Fruit fly (Drosophila melanogaster) whole organism, embryonic: Measurements from ENCODE around the gene Elo68alpha.

Experiments
- Bteb2 ChIP-seq: fragments of 200-800 bp; sonication (Bioruptor generic); optimal IDR thresholded peaks from 2 replicates; lab custom pipeline; 2016; ENCODE audit warnings: missing biosample characterization, missing genetic modification characterization
- CG10209 ChIP-seq: fragments of 200-800 bp; sonication (Bioruptor generic); optimal IDR thresholded peaks from 3 replicates; lab custom pipeline; 2017; ENCODE audit warnings: missing biosample characterization, mild to moderate bottlenecking, missing genetic modification characterization, missing genetic modification reagents
- CG11398 ChIP-seq: fragments of 200-800 bp; sonication (Bioruptor generic); optimal IDR thresholded peaks from 2 replicates; lab custom pipeline; 2016; ENCODE audit warnings: missing biosample characterization, missing genetic modification characterization
- CG12104 ChIP-seq: fragments of 200-800 bp; sonication (Bioruptor generic); optimal IDR thresholded peaks from 3 replicates; lab custom pipeline; 2016; ENCODE audit warnings: missing biosample characterization, missing genetic modification characterization
- CG12219 ChIP-seq: fragments of 200-800 bp; sonication (Bioruptor generic); optimal IDR thresholded peaks from 3 replicates; lab custom pipeline; 2018; ENCODE audit warnings: missing biosample characterization, mild to moderate bottlenecking, missing genetic modification characterization
- CG14710 ChIP-seq: fragments of 200-800 bp; sonication (Bioruptor generic); optimal IDR thresholded peaks from 3 replicates; lab custom pipeline; 2019; ENCODE audit warnings: missing biosample characterization, mild to moderate bottlenecking, missing genetic modification characterization, moderate library complexity
- CG14965 ChIP-seq: fragments of 200-800 bp; sonication (Bioruptor generic); optimal IDR thresholded peaks from 2 replicates; lab custom pipeline; 2016; ENCODE audit warnings: missing biosample characterization, missing genetic modification characterization, borderline replicate concordance
- CG15479 ChIP-seq: fragments of 200-800 bp; sonication (Bioruptor generic); optimal IDR thresholded peaks from 3 replicates; lab custom pipeline; 2019; ENCODE audit warnings: missing biosample characterization, mild to moderate bottlenecking, missing genetic modification characterization, moderate library complexity
- CG1647 ChIP-seq: fragments of 200-800 bp; sonication (Bioruptor generic); optimal IDR thresholded peaks from 3 replicates; lab custom pipeline; 2016; ENCODE audit warnings: missing biosample characterization, missing genetic modification characterization
- CG31441 ChIP-seq: fragments of 200-800 bp; sonication (Bioruptor generic); IDR thresholded peaks from 2 replicates; pipeline ENCODE4 v1.3.6; 2022; ENCODE audit warnings: missing biosample characterization, missing genetic modification characterization
- CG3281 ChIP-seq: fragments of 200-800 bp; sonication (Bioruptor generic); optimal IDR thresholded peaks from 3 replicates; lab custom pipeline; 2017; ENCODE audit warnings: missing biosample characterization, mild to moderate bottlenecking, missing genetic modification characterization
- CG3838 ChIP-seq: fragments of 200-800 bp; sonication (Bioruptor generic); optimal IDR thresholded peaks from 3 replicates; lab custom pipeline; 2016; ENCODE audit warnings: missing biosample characterization, missing genetic modification characterization
- CG4820 ChIP-seq: fragments of 200-800 bp; sonication (Bioruptor generic); optimal IDR thresholded peaks from 3 replicates; lab custom pipeline; 2016; ENCODE audit warnings: missing biosample characterization, missing genetic modification characterization
- CG4854 ChIP-seq: fragments of 200-800 bp; sonication (Bioruptor generic); optimal IDR thresholded peaks from 2 replicates; lab custom pipeline; 2016; ENCODE audit warnings: missing biosample characterization, missing genetic modification characterization, inconsistent platforms
- CG6254 ChIP-seq: fragments of 200-800 bp; sonication (Bioruptor generic); optimal IDR thresholded peaks from 3 replicates; lab custom pipeline; 2017; ENCODE audit warnings: mild to moderate bottlenecking, missing biosample characterization, missing genetic modification reagents, missing genetic modification characterization
- CG6791 ChIP-seq: fragments of 200-800 bp; sonication (Bioruptor generic); IDR thresholded peaks from 3 replicates; pipeline ENCODE4 v1.3.6; 2022; ENCODE audit warnings: missing biosample characterization, missing genetic modification characterization; ENCODE audit not compliant: partially characterized antibody
- CG7928 ChIP-seq: fragments of 200-800 bp; sonication (Bioruptor generic); optimal IDR thresholded peaks from 2 replicates; lab custom pipeline; 2017; ENCODE audit warnings: missing biosample characterization, mild to moderate bottlenecking, missing genetic modification characterization
- CG7963 ChIP-seq: fragments of 200-800 bp; sonication (Bioruptor generic); IDR thresholded peaks from 3 replicates; pipeline ENCODE4 v1.3.6; 2022; ENCODE audit warnings: missing biosample characterization, missing genetic modification characterization; ENCODE audit not compliant: partially characterized antibody
- CG8388 ChIP-seq: fragments of 200-800 bp; sonication (Bioruptor generic); optimal IDR thresholded peaks from 2 replicates; lab custom pipeline; 2019; ENCODE audit warnings: missing biosample characterization, mild to moderate bottlenecking, missing genetic modification characterization, moderate library complexity
- CG9797 ChIP-seq: fragments of 200-800 bp; sonication (Bioruptor generic); optimal IDR thresholded peaks from 3 replicates; lab custom pipeline; 2018; ENCODE audit warnings: missing biosample characterization, mild to moderate bottlenecking, missing genetic modification characterization
- CHES-1-like ChIP-seq: fragments of 200-800 bp; sonication (Bioruptor generic); optimal IDR thresholded peaks from 2 replicates; lab custom pipeline; 2016; ENCODE audit warnings: missing biosample characterization, missing genetic modification characterization
- CTCF ChIP-seq: fragments of 200-800 bp; sonication (Bioruptor generic); optimal IDR thresholded peaks from 2 replicates; lab custom pipeline; 2017; ENCODE audit warnings: missing biosample characterization, mild to moderate bottlenecking, missing genetic modification characterization, moderate library complexity
- D ChIP-seq, 2 experiments: fragments of 200-800 bp in 1 of 2; fragments of >200 bp in 1 of 2; sonication (Bioruptor generic) in 1 of 2; optimal IDR thresholded peaks; 2 replicates in 1 of 2; 3 replicates in 1 of 2; lab custom pipeline; 2017; ENCODE audit warnings: mild to moderate bottlenecking in 1 of 2, missing biosample characterization in 1 of 2, missing genetic modification characterization in 1 of 2, missing genetic modification reagents in 1 of 2
- Dp ChIP-seq: fragments of 200-800 bp; sonication (Bioruptor generic); optimal IDR thresholded peaks from 2 replicates; lab custom pipeline; 2018; ENCODE audit warnings: missing biosample characterization, mild to moderate bottlenecking, missing genetic modification characterization, moderate library complexity
- Hand ChIP-seq: fragments of 200-800 bp; sonication (Bioruptor generic); optimal IDR thresholded peaks from 2 replicates; lab custom pipeline; 2017; ENCODE audit warnings: mild to moderate bottlenecking, missing biosample characterization, missing genetic modification reagents, missing genetic modification characterization
- Hmr ChIP-seq: fragments of 200-800 bp; sonication (Bioruptor generic); optimal IDR thresholded peaks from 3 replicates; lab custom pipeline; 2017; ENCODE audit warnings: mild to moderate bottlenecking, missing biosample characterization, missing genetic modification reagents, missing genetic modification characterization
- Mes4 ChIP-seq: fragments of 200-800 bp; sonication (Bioruptor generic); optimal IDR thresholded peaks from 2 replicates; lab custom pipeline; 2016; ENCODE audit warnings: missing biosample characterization, missing genetic modification characterization
- NC2β ChIP-seq: fragments of 200-800 bp; sonication (Bioruptor generic); optimal IDR thresholded peaks from 2 replicates; lab custom pipeline; 2016; ENCODE audit warnings: missing biosample characterization, missing genetic modification characterization
- Rx ChIP-seq: fragments of 200-800 bp; sonication (Bioruptor generic); IDR thresholded peaks from 2 replicates; pipeline ENCODE4 v1.3.6; 2022; ENCODE audit warnings: missing biosample characterization, missing genetic modification characterization
- Trl ChIP-seq, 3 experiments: fragments of >200 bp in 2 of 3; fragments of 200-800 bp in 1 of 3; sonication (Bioruptor generic) in 1 of 3; optimal IDR thresholded peaks; 2 replicates in 1 of 3; 3 replicates in 2 of 3; lab custom pipeline; 2016 to 2017; ENCODE audit warnings: missing biosample characterization in 1 of 3, missing genetic modification characterization in 1 of 3
- ato ChIP-seq: fragments of 200-800 bp; sonication (Bioruptor generic); IDR thresholded peaks from 2 replicates; pipeline ENCODE4 v1.3.6; 2022; ENCODE audit warnings: missing biosample characterization, missing genetic modification characterization; ENCODE audit not compliant: partially characterized antibody
- az2 ChIP-seq: fragments of 200-800 bp; sonication (Bioruptor generic); optimal IDR thresholded peaks from 3 replicates; lab custom pipeline; 2016; ENCODE audit warnings: missing biosample characterization, missing genetic modification characterization
- cg ChIP-seq: fragments of 200-800 bp; sonication (Bioruptor generic); optimal IDR thresholded peaks from 3 replicates; lab custom pipeline; 2019; ENCODE audit warnings: missing biosample characterization, mild to moderate bottlenecking, missing genetic modification characterization, moderate library complexity
- cwo ChIP-seq: fragments of 200-800 bp; sonication (Bioruptor generic); optimal IDR thresholded peaks from 3 replicates; lab custom pipeline; 2017; ENCODE audit warnings: missing biosample characterization, missing genetic modification characterization, mild to moderate bottlenecking, moderate library complexity, missing genetic modification reagents
- fd3F ChIP-seq: fragments of 200-800 bp; sonication (Bioruptor generic); optimal IDR thresholded peaks from 2 replicates; lab custom pipeline; 2018; ENCODE audit warnings: missing biosample characterization, mild to moderate bottlenecking, missing genetic modification characterization, moderate library complexity
- fd64A ChIP-seq: fragments of 200-800 bp; sonication (Bioruptor generic); optimal IDR thresholded peaks from 3 replicates; lab custom pipeline; 2018; ENCODE audit warnings: missing biosample characterization, mild to moderate bottlenecking, missing genetic modification characterization
- gro ChIP-seq: fragments of 200-800 bp; sonication (Bioruptor generic); optimal IDR thresholded peaks from 2 replicates; lab custom pipeline; 2016; ENCODE audit warnings: missing biosample characterization, missing genetic modification characterization
- mld ChIP-seq: fragments of 200-800 bp; sonication (Bioruptor generic); IDR thresholded peaks from 3 replicates; pipeline ENCODE4 v1.3.6; 2022; ENCODE audit warnings: missing biosample characterization, missing genetic modification characterization; ENCODE audit not compliant: partially characterized antibody
- onecut ChIP-seq: fragments of 200-800 bp; sonication (Bioruptor generic); IDR thresholded peaks from 2 replicates; pipeline ENCODE4 v1.3.6; 2022; ENCODE audit warnings: missing biosample characterization, missing genetic modification characterization
- peb ChIP-seq: fragments of 200-800 bp; sonication (Bioruptor generic); IDR thresholded peaks from 2 replicates; pipeline ENCODE4 v1.3.6; 2022; ENCODE audit warnings: missing biosample characterization, missing genetic modification characterization
- prd ChIP-seq, 3 experiments: fragments of >200 bp in 2 of 3; fragments of 200-800 bp in 1 of 3; sonication (Bioruptor generic) in 1 of 3; optimal IDR thresholded peaks in 2 of 3; IDR thresholded peaks in 1 of 3; 2 replicates in 2 of 3; 3 replicates in 1 of 3; pipeline versions ENCODE4 v1.3.6 to Lab custom; 2017 to 2022; ENCODE audit warnings: missing biosample characterization in 1 of 3, missing genetic modification characterization in 1 of 3
- ranshi ChIP-seq: fragments of 200-800 bp; sonication (Bioruptor generic); IDR thresholded peaks from 2 replicates; pipeline ENCODE4 v1.3.6; 2022; ENCODE audit warnings: missing biosample characterization, missing genetic modification characterization
- tgo ChIP-seq: fragments of 200-800 bp; sonication (Bioruptor generic); IDR thresholded peaks from 3 replicates; pipeline ENCODE4 v1.3.6; 2022; ENCODE audit warnings: missing biosample characterization, missing genetic modification characterization
- tin ChIP-seq: fragments of 200-800 bp; sonication (Bioruptor generic); optimal IDR thresholded peaks from 3 replicates; lab custom pipeline; 2016; ENCODE audit warnings: missing biosample characterization, missing genetic modification characterization
- unpg ChIP-seq: fragments of 200-800 bp; sonication (Bioruptor generic); optimal IDR thresholded peaks from 3 replicates; lab custom pipeline; 2018; ENCODE audit warnings: missing biosample characterization, mild to moderate bottlenecking, missing genetic modification characterization, moderate library complexity
- vvl ChIP-seq: fragments of 200-800 bp; sonication (Bioruptor generic); IDR thresholded peaks from 2 replicates; pipeline ENCODE4 v1.3.6; 2022; ENCODE audit warnings: missing biosample characterization, missing genetic modification characterization
- z ChIP-seq: fragments of 200-800 bp; sonication (Bioruptor generic); IDR thresholded peaks from 3 replicates; pipeline ENCODE4 v1.3.6; 2022; ENCODE audit warnings: missing biosample characterization, missing genetic modification characterization

Gene Elo68alpha

DNA sequence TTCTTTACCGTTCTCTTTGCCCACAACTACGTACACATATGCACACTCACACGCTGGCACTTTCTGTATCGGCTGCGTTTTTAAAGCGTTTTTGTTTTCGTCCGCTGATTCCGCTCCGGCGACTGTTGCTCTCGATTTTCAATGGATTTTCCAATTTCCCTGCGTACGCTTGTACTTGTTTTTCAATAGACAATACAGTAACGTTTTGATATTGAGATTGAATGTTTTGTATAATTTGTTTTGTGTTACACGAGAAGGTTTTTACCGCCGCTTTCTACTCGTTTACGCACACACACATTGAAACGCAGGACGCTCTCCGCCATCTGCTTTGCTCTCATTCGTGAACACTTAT lies 10.2 kb downstream of the Elo68alpha start:
- TF ChIP-seq CG12219 (GFP tag; lab: Kevin White, UChicago) (no peak), CHES-1-like (peak; percentile 3), mld (no peak), fd64A (GFP tag; lab: Kevin White, UChicago) (no peak), CG9797 (GFP tag; lab: Kevin White, UChicago) (no peak), tgo (GFP tag; lab: Robert Waterston, UW) (no peak), Bteb2 (GFP tag; lab: Kevin White, UChicago) (no peak), Trl (optimal IDR thresholded peaks at IDR 0.05; lab: Kevin White, UChicago) (peak; percentile 34 to 66), Trl (GFP tag; optimal IDR thresholded peaks at IDR 0.05; lab: Kevin White, UChicago) (no peak), Rx (GFP tag; lab: Robert Waterston, UW) (no peak), CG15479 (GFP tag; lab: Kevin White, UChicago) (no peak), CG6254 (no peak), vvl (GFP tag; lab: Robert Waterston, UW) (no peak), cg (GFP tag; lab: Kevin White, UChicago) (peak; percentile 89), CG4820 (GFP tag; lab: Kevin White, UChicago) (no peak)

DNA sequence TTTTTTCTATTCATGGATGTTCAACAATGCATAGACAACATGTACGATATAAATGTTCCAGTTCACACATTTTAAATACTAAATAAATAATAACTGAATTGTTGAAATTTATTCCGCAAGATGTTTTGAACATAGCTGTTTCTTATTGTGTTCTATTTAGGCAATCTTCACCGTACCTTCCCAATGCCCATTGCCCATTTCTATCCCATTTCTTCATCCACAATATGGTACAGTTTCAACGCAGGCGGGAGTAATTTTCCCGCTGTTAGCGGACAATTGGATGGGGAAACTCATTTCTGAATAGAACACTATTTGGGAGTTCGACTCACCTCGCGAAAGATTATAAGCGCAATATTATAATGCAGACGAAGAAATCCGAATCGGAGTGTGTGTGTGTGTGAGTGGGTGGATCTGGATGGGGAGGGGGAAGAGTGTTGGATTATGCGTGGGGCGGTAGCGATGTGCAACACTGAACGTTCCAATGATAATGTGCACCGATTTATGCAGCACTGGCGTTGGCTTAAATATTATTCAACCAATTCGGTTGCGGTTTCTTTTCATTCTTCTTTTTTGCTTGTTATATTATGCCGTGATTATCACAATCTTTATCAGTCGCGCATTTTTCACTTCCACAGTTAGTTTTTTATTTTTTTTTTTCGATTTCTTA lies 10.8 kb downstream of the Elo68alpha start:
- TF ChIP-seq ranshi (GFP tag; lab: Robert Waterston, UW) (peak; percentile 13; the same call in 1 of the 2 replicates), az2 (peak; percentile 27), CG7963 (GFP tag; lab: Robert Waterston, UW) (0 out of 3 replicates have a peak, but pooled peaks have one; percentile 13), fd3F (GFP tag; lab: Kevin White, UChicago) (no peak), tin (GFP tag; lab: Kevin White, UChicago) (peak; percentile 62), CG6791 (GFP tag; lab: Robert Waterston, UW) (peak; percentile 37; the same call in 1 of the 3 replicates), CG4854 (GFP tag; lab: Kevin White, UChicago) (peak; percentile 14), CG3838 (GFP tag; lab: Kevin White, UChicago) (no peak), Dp (peak; percentile 2), unpg (GFP tag; lab: Kevin White, UChicago) (peak; percentile 35), CG31441 (GFP tag; lab: Robert Waterston, UW) (no peak), CG14710 (tag; lab: Kevin White, UChicago) (peak; percentile 18), CG3281 (GFP tag; lab: Kevin White, UChicago) (peak; percentile 35), z (no peak), CG12104 (no peak), Mes4 (GFP tag; lab: Kevin White, UChicago) (peak; percentile 57), NC2β (GFP tag; lab: Kevin White, UChicago) (peak; percentile 60), D (optimal IDR thresholded peaks at IDR 0.05; lab: Kevin White, UChicago) (no peak), D (GFP tag; optimal IDR thresholded peaks at IDR 0.05; lab: Kevin White, UChicago) (peak; percentile 5), CG7928 (GFP tag; lab: Kevin White, UChicago) (no peak), ato (GFP tag; lab: Robert Waterston, UW) (0 out of 2 replicates have a peak, but pooled peaks have one; percentile 25), CG1647 (peak; percentile 67), Hmr (GFP tag; lab: Kevin White, UChicago) (peak; percentile 59), Hand (peak; percentile 30), CG11398 (no peak), cwo (GFP tag; lab: Kevin White, UChicago) (peak; percentile 54), CG14965 (GFP tag; lab: Kevin White, UChicago) (no peak), peb (GFP tag; lab: Robert Waterston, UW) (0 out of 2 replicates have a peak, but pooled peaks have one; percentile 20), vvl (GFP tag; lab: Robert Waterston, UW) (peak; percentile 79), onecut (GFP tag; lab: Robert Waterston, UW) (peak; percentile 56; the same call in 1 of the 2 replicates), gro (GFP tag; lab: Kevin White, UChicago) (peak; percentile 47), CTCF (GFP tag; lab: Kevin White, UChicago) (no peak), CG10209 (GFP tag; lab: Kevin White, UChicago) (peak; percentile 34), CG8388 (GFP tag; lab: Kevin White, UChicago) (no peak), prd (optimal IDR thresholded peaks at IDR 0.05; lab: Kevin White, UChicago) (no peak), prd (GFP tag; IDR thresholded peaks at IDR 0.05; lab: Robert Waterston, UW) (peak; percentile 52)
